Worm (Caenorhabditis elegans): Measurements from ENCODE around the gene lin-23.

DNA sequence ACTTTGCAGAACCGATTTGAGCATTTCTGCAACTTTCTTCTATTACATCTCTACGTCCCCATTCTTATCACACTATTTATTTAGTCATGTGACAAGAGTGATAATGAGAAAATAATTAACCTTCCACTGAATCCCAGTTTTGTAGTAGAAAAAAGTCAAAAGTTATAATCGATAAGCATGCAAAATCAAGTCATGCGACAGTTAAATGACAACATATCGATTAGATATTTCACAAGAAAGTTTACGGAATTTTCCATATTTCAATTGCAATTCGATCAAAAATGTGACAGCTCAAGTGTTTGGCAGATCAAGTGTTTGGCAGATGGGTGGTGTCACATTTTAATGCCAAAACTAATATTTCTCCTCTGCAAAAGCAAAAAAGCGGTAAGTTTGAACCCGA is 3.5 kb downstream of the lin-23 start:
- TF ChIP-seq unc-30 (tag; optimal IDR thresholded peaks at IDR 0.05), result no peak
- no peak for TF ChIP-seq unc-62 (GFP tag; optimal IDR thresholded peaks at IDR 0.05)
- TF ChIP-seq tbx-2 (tag; optimal IDR thresholded peaks at IDR 0.05), result no peak
- no peak for TF ChIP-seq nhr-237 (tag; optimal IDR thresholded peaks at IDR 0.05)
- TF ChIP-seq ztf-11 (tag; optimal IDR thresholded peaks at IDR 0.05), result no peak
- no peak for TF ChIP-seq fos-1 (tag; optimal IDR thresholded peaks at IDR 0.05)
- no peak for TF ChIP-seq lin-39 (tag; optimal IDR thresholded peaks at IDR 0.05)
- TF ChIP-seq unc-130 (tag; optimal IDR thresholded peaks at IDR 0.05), result no peak
- no peak for TF ChIP-seq egl-27 (tag; optimal IDR thresholded peaks at IDR 0.05)
- no peak for TF ChIP-seq hlh-17 (GFP tag; optimal IDR thresholded peaks at IDR 0.05; ENCODE audit: borderline replicate concordance)
- no peak for TF ChIP-seq pqm-1 (tag; optimal IDR thresholded peaks at IDR 0.05)
- TF ChIP-seq efl-3 (GFP tag; optimal IDR thresholded peaks at IDR 0.05), result no peak
